Fruit fly (Drosophila melanogaster) whole organism, embryonic: ENCODE measurements around the gene CG9498.
A peak's percentile ranks its signal among the peaks of the same experiment; 100 is the strongest.

ENCODE experiments used
- B-H2 ChIP-seq: fragments of 200-800 bp; sonication (Bioruptor generic); optimal IDR thresholded peaks from 2 replicates; lab custom pipeline; 2018; ENCODE audit warnings: missing biosample characterization, mild to moderate bottlenecking, missing genetic modification characterization
- BtbVII ChIP-seq: fragments of 200-800 bp; sonication (Bioruptor generic); optimal IDR thresholded peaks from 3 replicates; lab custom pipeline; 2017; ENCODE audit warnings: missing biosample characterization, mild to moderate bottlenecking, missing genetic modification characterization
- CG10267 ChIP-seq: fragments of 200-800 bp; sonication (Bioruptor generic); optimal IDR thresholded peaks from 2 replicates; lab custom pipeline; 2018; ENCODE audit warnings: missing biosample characterization, mild to moderate bottlenecking, missing genetic modification characterization, moderate library complexity
- CG10654 ChIP-seq: fragments of 200-800 bp; sonication (Bioruptor generic); optimal IDR thresholded peaks from 2 replicates; lab custom pipeline; 2016; ENCODE audit warnings: missing biosample characterization, missing genetic modification characterization
- CG10979 ChIP-seq: fragments of 200-800 bp; sonication (Bioruptor generic); optimal IDR thresholded peaks from 2 replicates; lab custom pipeline; 2018; ENCODE audit warnings: missing biosample characterization, mild to moderate bottlenecking, missing genetic modification characterization, moderate library complexity
- CG14441 ChIP-seq: fragments of 200-800 bp; sonication (Bioruptor generic); IDR thresholded peaks from 2 replicates; pipeline ENCODE4 v1.3.6; 2022; ENCODE audit warnings: missing biosample characterization, missing genetic modification characterization
- CG15479 ChIP-seq: fragments of 200-800 bp; sonication (Bioruptor generic); optimal IDR thresholded peaks from 3 replicates; lab custom pipeline; 2019; ENCODE audit warnings: missing biosample characterization, mild to moderate bottlenecking, missing genetic modification characterization, moderate library complexity
- CG16863 ChIP-seq: fragments of 200-800 bp; sonication (Bioruptor generic); optimal IDR thresholded peaks from 3 replicates; lab custom pipeline; 2016; ENCODE audit warnings: missing biosample characterization, missing genetic modification characterization
- CG17328 ChIP-seq: fragments of 200-800 bp; sonication (Bioruptor generic); IDR thresholded peaks from 2 replicates; pipeline ENCODE4 v1.3.6; 2022; ENCODE audit warnings: missing biosample characterization, missing genetic modification characterization
- CG42726 ChIP-seq: fragments of 200-800 bp; sonication (Bioruptor generic); IDR thresholded peaks from 2 replicates; pipeline ENCODE4 v1.3.6; 2022; ENCODE audit warnings: missing biosample characterization, missing genetic modification characterization; ENCODE audit not compliant: partially characterized antibody
- CG4707 ChIP-seq: fragments of 200-800 bp; sonication (Bioruptor generic); optimal IDR thresholded peaks from 2 replicates; lab custom pipeline; 2018; ENCODE audit warnings: missing biosample characterization, mild to moderate bottlenecking, missing genetic modification characterization, moderate library complexity
- CG7786 ChIP-seq: fragments of 200-800 bp; sonication (Bioruptor generic); optimal IDR thresholded peaks from 2 replicates; lab custom pipeline; 2016; ENCODE audit warnings: missing biosample characterization, missing genetic modification characterization
- CG7928 ChIP-seq: fragments of 200-800 bp; sonication (Bioruptor generic); optimal IDR thresholded peaks from 2 replicates; lab custom pipeline; 2017; ENCODE audit warnings: missing biosample characterization, mild to moderate bottlenecking, missing genetic modification characterization
- CkIIα-i1 ChIP-seq: fragments of 200-800 bp; sonication (Bioruptor generic); IDR thresholded peaks from 2 replicates; pipeline ENCODE4 v1.3.6; 2022; ENCODE audit warnings: missing biosample characterization, missing genetic modification characterization
- Dad ChIP-seq: fragments of 200-800 bp; sonication (Bioruptor generic); optimal IDR thresholded peaks from 3 replicates; lab custom pipeline; 2016; ENCODE audit warnings: missing biosample characterization, missing genetic modification characterization
- Dek ChIP-seq: fragments of 200-800 bp; sonication (Bioruptor generic); optimal IDR thresholded peaks from 3 replicates; lab custom pipeline; 2019; ENCODE audit warnings: missing biosample characterization, mild to moderate bottlenecking, missing genetic modification characterization, moderate library complexity
- Dp ChIP-seq: fragments of 200-800 bp; sonication (Bioruptor generic); optimal IDR thresholded peaks from 2 replicates; lab custom pipeline; 2018; ENCODE audit warnings: missing biosample characterization, mild to moderate bottlenecking, missing genetic modification characterization, moderate library complexity
- Gsc ChIP-seq: fragments of 200-800 bp; sonication (Bioruptor generic); IDR thresholded peaks from 2 replicates; pipeline ENCODE4 v1.3.6; 2022; ENCODE audit warnings: missing biosample characterization, missing genetic modification characterization
- Hand ChIP-seq: fragments of 200-800 bp; sonication (Bioruptor generic); optimal IDR thresholded peaks from 2 replicates; lab custom pipeline; 2017; ENCODE audit warnings: mild to moderate bottlenecking, missing biosample characterization, missing genetic modification reagents, missing genetic modification characterization
- Hr39 ChIP-seq: fragments of >200 bp; optimal IDR thresholded peaks from 2 replicates; lab custom pipeline; 2017
- Hr51 ChIP-seq, 2 experiments: fragments of 200-800 bp; sonication (Bioruptor generic); optimal IDR thresholded peaks; 2 replicates in 1 of 2; 3 replicates in 1 of 2; lab custom pipeline; 2016 to 2018; ENCODE audit warnings: missing biosample characterization in 2 of 2, missing genetic modification characterization in 2 of 2, mild to moderate bottlenecking in 1 of 2, moderate library complexity in 1 of 2
- Hsf ChIP-seq: fragments of 200-800 bp; sonication (Bioruptor generic); optimal IDR thresholded peaks from 3 replicates; lab custom pipeline; 2016; ENCODE audit warnings: missing biosample characterization, missing genetic modification characterization
- Max ChIP-seq: fragments of 200-800 bp; sonication (Bioruptor generic); optimal IDR thresholded peaks from 2 replicates; lab custom pipeline; 2016; ENCODE audit warnings: missing biosample characterization, mild to moderate bottlenecking, missing genetic modification characterization
- Myb ChIP-seq: fragments of 200-800 bp; sonication (Bioruptor generic); optimal IDR thresholded peaks from 2 replicates; lab custom pipeline; 2016; ENCODE audit warnings: missing biosample characterization, missing genetic modification characterization
- Neu2 ChIP-seq: fragments of 200-800 bp; sonication (Bioruptor generic); optimal IDR thresholded peaks from 3 replicates; lab custom pipeline; 2016; ENCODE audit warnings: missing biosample characterization, missing genetic modification characterization, borderline replicate concordance
- PHDP ChIP-seq: fragments of 200-800 bp; sonication (Bioruptor generic); optimal IDR thresholded peaks from 3 replicates; lab custom pipeline; 2018; ENCODE audit warnings: missing biosample characterization, mild to moderate bottlenecking, missing genetic modification characterization, moderate library complexity
- Sox100B ChIP-seq: fragments of 200-800 bp; sonication (Bioruptor generic); optimal IDR thresholded peaks from 3 replicates; lab custom pipeline; 2018; ENCODE audit warnings: missing biosample characterization, mild to moderate bottlenecking, missing genetic modification characterization
- Usf ChIP-seq: fragments of 200-800 bp; sonication (Bioruptor generic); optimal IDR thresholded peaks from 2 replicates; lab custom pipeline; 2017; ENCODE audit warnings: missing genotype, missing biosample characterization, missing genetic modification characterization
- Xrp1 ChIP-seq: fragments of 200-800 bp; sonication (Bioruptor generic); IDR thresholded peaks from 2 replicates; pipeline ENCODE4 v1.3.6; 2022; ENCODE audit warnings: missing biosample characterization, missing genetic modification characterization
- ab ChIP-seq: fragments of 200-800 bp; sonication (Bioruptor generic); optimal IDR thresholded peaks from 2 replicates; lab custom pipeline; 2016; ENCODE audit warnings: missing biosample characterization, missing genetic modification characterization
- ap ChIP-seq: fragments of 200-800 bp; sonication (Bioruptor generic); IDR thresholded peaks from 2 replicates; pipeline ENCODE4 v1.3.6; 2022; ENCODE audit warnings: missing biosample characterization, missing genetic modification characterization
- ash1 ChIP-seq: fragments of 200-800 bp; sonication (Bioruptor generic); optimal IDR thresholded peaks from 2 replicates; lab custom pipeline; 2018; ENCODE audit warnings: missing biosample characterization, mild to moderate bottlenecking, missing genetic modification characterization
- az2 ChIP-seq: fragments of 200-800 bp; sonication (Bioruptor generic); optimal IDR thresholded peaks from 3 replicates; lab custom pipeline; 2016; ENCODE audit warnings: missing biosample characterization, missing genetic modification characterization
- bsh ChIP-seq, 2 experiments: fragments of 200-800 bp; sonication (Bioruptor generic); optimal IDR thresholded peaks; 2 replicates each; lab custom pipeline; 2017 to 2018; ENCODE audit warnings: mild to moderate bottlenecking in 2 of 2, missing biosample characterization in 2 of 2, missing genetic modification characterization in 2 of 2, moderate library complexity in 1 of 2
- caup ChIP-seq: fragments of 200-800 bp; sonication (Bioruptor generic); optimal IDR thresholded peaks from 3 replicates; lab custom pipeline; 2017; ENCODE audit warnings: missing biosample characterization, mild to moderate bottlenecking, missing genetic modification characterization, moderate library complexity; ENCODE audit not compliant: severe bottlenecking
- crc ChIP-seq: fragments of 200-800 bp; sonication (Bioruptor generic); optimal IDR thresholded peaks from 2 replicates; lab custom pipeline; 2016; ENCODE audit warnings: missing biosample characterization, missing genetic modification characterization
- ftz-f1 ChIP-seq: fragments of 200-800 bp; sonication (Bioruptor generic); optimal IDR thresholded peaks from 2 replicates; lab custom pipeline; 2016; ENCODE audit warnings: missing biosample characterization, missing genetic modification characterization
- gcm2 ChIP-seq: fragments of 200-800 bp; sonication (Bioruptor generic); optimal IDR thresholded peaks from 2 replicates; lab custom pipeline; 2016; ENCODE audit warnings: missing biosample characterization, missing genetic modification characterization
- grau ChIP-seq: fragments of 200-800 bp; optimal IDR thresholded peaks from 3 replicates; lab custom pipeline; 2019; ENCODE audit warnings: missing biosample characterization, mild to moderate bottlenecking, missing genetic modification characterization, moderate library complexity
- ham ChIP-seq: fragments of 200-800 bp; sonication (Bioruptor generic); IDR thresholded peaks from 2 replicates; pipeline ENCODE4 v1.3.6; 2022; ENCODE audit warnings: missing biosample characterization, missing genetic modification characterization
- mirr ChIP-seq: fragments of 200-800 bp; sonication (Bioruptor generic); optimal IDR thresholded peaks from 3 replicates; lab custom pipeline; 2018; ENCODE audit warnings: missing biosample characterization, mild to moderate bottlenecking, missing genetic modification characterization
- phol ChIP-seq: fragments of 200-800 bp; sonication (Bioruptor generic); optimal IDR thresholded peaks from 3 replicates; lab custom pipeline; 2018; ENCODE audit warnings: missing biosample characterization, mild to moderate bottlenecking, missing genetic modification characterization, moderate library complexity
- psq ChIP-seq: fragments of 200-800 bp; sonication (Bioruptor generic); optimal IDR thresholded peaks from 2 replicates; lab custom pipeline; 2017; ENCODE audit warnings: missing biosample characterization, missing genetic modification characterization
- sens ChIP-seq: fragments of 200-800 bp; sonication (Bioruptor generic); peaks from one replicate; lab custom pipeline; 2016; ENCODE audit warnings: missing biosample characterization, missing genetic modification characterization
- sens-2 ChIP-seq: fragments of 200-800 bp; sonication (Bioruptor generic); IDR thresholded peaks from 2 replicates; pipeline ENCODE4 v1.3.6; 2022; ENCODE audit warnings: missing biosample characterization, missing genetic modification characterization
- sob ChIP-seq: fragments of 200-800 bp; sonication (Bioruptor generic); IDR thresholded peaks from 2 replicates; pipeline ENCODE4 v1.3.6; 2022; ENCODE audit warnings: missing biosample characterization, missing genetic modification characterization
- stwl ChIP-seq: fragments of 200-800 bp; sonication (Bioruptor generic); optimal IDR thresholded peaks from 3 replicates; lab custom pipeline; 2018; ENCODE audit warnings: missing biosample characterization, mild to moderate bottlenecking, missing genetic modification characterization, moderate library complexity
- unpg ChIP-seq: fragments of 200-800 bp; sonication (Bioruptor generic); optimal IDR thresholded peaks from 3 replicates; lab custom pipeline; 2018; ENCODE audit warnings: missing biosample characterization, mild to moderate bottlenecking, missing genetic modification characterization, moderate library complexity
- z ChIP-seq: fragments of 200-800 bp; sonication (Bioruptor generic); IDR thresholded peaks from 3 replicates; pipeline ENCODE4 v1.3.6; 2022; ENCODE audit warnings: missing biosample characterization, missing genetic modification characterization

Gene CG9498

DNA sequence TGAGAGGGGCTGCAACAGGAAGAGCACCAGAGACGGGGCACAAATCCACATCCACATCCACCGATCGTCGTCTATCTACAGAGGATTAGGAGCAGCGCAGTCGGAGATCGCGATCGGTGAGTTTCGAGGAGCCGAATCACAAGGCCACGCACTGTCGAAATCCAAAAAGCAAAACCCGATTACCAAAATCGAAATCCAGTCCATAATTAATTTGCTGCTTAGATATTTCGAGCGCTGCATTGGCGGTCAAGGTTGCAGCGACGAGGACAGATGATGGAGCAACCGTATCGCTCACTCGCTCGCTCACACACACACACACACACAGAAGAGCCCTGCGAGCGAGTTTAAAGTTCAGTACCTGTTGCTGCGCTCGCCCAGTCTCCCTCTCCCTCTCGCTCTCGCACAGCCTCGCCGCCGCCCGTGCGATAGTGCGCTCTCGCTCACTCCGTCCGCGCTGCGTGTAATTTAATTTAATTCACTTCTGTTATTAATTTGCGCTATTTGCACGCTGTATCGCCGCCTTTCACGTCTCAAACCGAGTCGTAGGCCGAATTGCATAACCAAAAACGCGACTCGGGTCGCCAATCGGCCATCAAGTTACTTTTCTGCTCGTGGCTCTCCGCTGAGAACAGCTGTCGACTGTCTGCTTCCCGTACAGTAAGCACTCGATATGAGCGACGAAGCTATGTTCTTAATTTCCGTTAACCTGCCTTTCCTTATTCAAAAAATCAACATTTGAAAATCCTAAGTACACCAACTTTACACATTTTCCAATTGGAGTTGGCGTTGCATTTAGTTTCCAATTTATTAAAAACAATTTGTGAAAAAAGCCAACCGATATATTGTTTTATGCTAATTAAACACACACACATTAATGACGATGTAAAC, 11.6 kb downstream of the CG9498 start (continued):
- TF ChIP-seq Dek (tag; lab: Kevin White, UChicago) (peak; percentile 55), ftz-f1 (GFP tag; lab: Kevin White, UChicago) (peak; percentile 96), ham (GFP tag; lab: Robert Waterston, UW) (no peak), CG16863 (peak; percentile 40), Usf (GFP tag; lab: Kevin White, UChicago) (no peak), bsh (GFP tag; optimal IDR thresholded peaks at IDR 0.05; lab: Kevin White, UChicago) (peak; percentile 36 to 67), PHDP (peak; percentile 51), mirr (no peak), CG15479 (GFP tag; lab: Kevin White, UChicago) (peak; percentile 39), BtbVII (no peak), Gsc (GFP tag; lab: Robert Waterston, UW) (no peak), Max (no peak), CkIIα-i1 (no peak), gcm2 (GFP tag; lab: Kevin White, UChicago) (no peak), sens (GFP tag; lab: Kevin White, UChicago) (peak; percentile 90), az2 (GFP tag; lab: Kevin White, UChicago) (peak; percentile 33), Neu2 (no peak), Myb (GFP tag; lab: Kevin White, UChicago) (peak; percentile 11), Hand (GFP tag; lab: Kevin White, UChicago) (no peak), CG10267 (tag; lab: Kevin White, UChicago) (peak; percentile 8), sens-2 (GFP tag; lab: Robert Waterston, UW) (0 out of 2 replicates have a peak, but pooled peaks have one; percentile 37), CG42726 (GFP tag; lab: Robert Waterston, UW) (0 out of 2 replicates have a peak, but pooled peaks have one; percentile 49), CG14441 (GFP tag; lab: Robert Waterston, UW) (peak; percentile 34; the same call in 1 of the 2 replicates), stwl (tag; lab: Kevin White, UChicago) (no peak), ap (GFP tag; lab: Robert Waterston, UW) (no peak), unpg (GFP tag; lab: Kevin White, UChicago) (peak; percentile 44), CG4707 (no peak), crc (GFP tag; lab: Kevin White, UChicago) (no peak), Hr39 (lab: Kevin White, UChicago) (no peak), ab (GFP tag; lab: Kevin White, UChicago) (no peak), Sox100B (GFP tag; lab: Kevin White, UChicago) (no peak), CG10979 (tag; lab: Kevin White, UChicago) (peak; percentile 17), sob (GFP tag; lab: Robert Waterston, UW) (peak; percentile 29; the same call in 1 of the 2 replicates), z (GFP tag; lab: Robert Waterston, UW) (no peak), Dad (GFP tag; lab: Kevin White, UChicago) (peak; percentile 41), Hr51 (GFP tag; optimal IDR thresholded peaks at IDR 0.05; lab: Kevin White, UChicago) (peak; percentile 3 to 44), caup (GFP tag; lab: Kevin White, UChicago) (peak; percentile 11), CG10654 (GFP tag; lab: Kevin White, UChicago) (no peak), psq (no peak), B-H2 (GFP tag; lab: Kevin White, UChicago) (no peak), CG7928 (no peak), ash1 (no peak), CG17328 (GFP tag; lab: Robert Waterston, UW) (peak; percentile 17; the same call in 1 of the 2 replicates), CG7786 (GFP tag; lab: Kevin White, UChicago) (peak; percentile 71), grau (tag; lab: Kevin White, UChicago) (peak; percentile 95), Hsf (GFP tag; lab: Kevin White, UChicago) (peak; percentile 32), Xrp1 (GFP tag; lab: Robert Waterston, UW) (peak; percentile 47; the same call in 1 of the 2 replicates), Dp (no peak), phol (tag; lab: Kevin White, UChicago) (peak; percentile 46)
